Worm (Caenorhabditis elegans) whole organism, young adult: ENCODE data around the gene pqn-89.

Experiments
- F22D6.2 ChIP-seq: sonication (generic microtip); optimal IDR thresholded peaks from 2 replicates; lab custom pipeline; 2016; ENCODE audit warnings: mild to moderate bottlenecking, missing genetic modification characterization, missing compliant biosample characterization
- F23B12.7 ChIP-seq: sonication (generic microtip); optimal IDR thresholded peaks from 2 replicates; lab custom pipeline; 2017; ENCODE audit warnings: missing genetic modification characterization, mild to moderate bottlenecking, missing compliant biosample characterization, antibody characterized with exemption, moderate library complexity; ENCODE audit not compliant: insufficient read depth
- F49E8.2 ChIP-seq: sonication (generic microtip); optimal IDR thresholded peaks from 3 replicates; lab custom pipeline; 2017; ENCODE audit warnings: missing genetic modification characterization, mild to moderate bottlenecking, missing compliant biosample characterization, antibody characterized with exemption, moderate library complexity; ENCODE audit not compliant: insufficient read depth
- F57C9.4 ChIP-seq: sonication (generic microtip); optimal IDR thresholded peaks from 2 replicates; lab custom pipeline; 2017; ENCODE audit warnings: mild to moderate bottlenecking, missing genetic modification characterization, missing compliant biosample characterization
- K11D2.4 ChIP-seq: fragments of 200-800 bp; sonication (Bioruptor generic); IDR thresholded peaks from 2 replicates; pipeline ENCODE4 v1.3.6; 2022; ENCODE audit warnings: missing genetic modification reagents, missing genetic modification characterization, missing compliant biosample characterization
- K12H6.12 ChIP-seq: fragments of 200-800 bp; sonication (Bioruptor generic); optimal IDR thresholded peaks from 2 replicates; lab custom pipeline; 2018; ENCODE audit warnings: mild to moderate bottlenecking, missing genetic modification characterization, missing compliant biosample characterization
- T07F8.4 ChIP-seq: sonication (generic microtip); optimal IDR thresholded peaks from 2 replicates; lab custom pipeline; 2016; ENCODE audit warnings: mild to moderate bottlenecking, missing genetic modification characterization, moderate library complexity, missing compliant biosample characterization
- Y67H2A.10 ChIP-seq: fragments of 200-800 bp; sonication (Bioruptor generic); conservative IDR thresholded peaks from 2 replicates; pipeline ENCODE4 v1.3.6; 2022; ENCODE audit warnings: missing genetic modification reagents, missing genetic modification characterization, missing compliant biosample characterization
- ZK185.1 ChIP-seq: sonication (generic microtip); optimal IDR thresholded peaks from 2 replicates; lab custom pipeline; 2016; ENCODE audit warnings: mild to moderate bottlenecking, missing genetic modification characterization, missing compliant biosample characterization; ENCODE audit not compliant: poor library complexity, severe bottlenecking
- attf-5 ChIP-seq: fragments of 200-800 bp; sonication (Bioruptor generic); optimal IDR thresholded peaks from 2 replicates; lab custom pipeline; 2018; ENCODE audit warnings: mild to moderate bottlenecking, missing genetic modification characterization, missing compliant biosample characterization
- attf-6 ChIP-seq: fragments of 200-800 bp; sonication (Bioruptor generic); IDR thresholded peaks from 2 replicates; pipeline ENCODE4 v1.3.6; 2022; ENCODE audit warnings: missing genetic modification reagents, missing genetic modification characterization, missing compliant biosample characterization
- bed-1 ChIP-seq: fragments of 200-800 bp; sonication (Bioruptor generic); IDR thresholded peaks from 2 replicates; pipeline ENCODE4 v1.3.6; 2022; ENCODE audit warnings: missing genetic modification reagents, missing genetic modification characterization, missing compliant biosample characterization
- ccch-3 ChIP-seq: fragments of 200-800 bp; sonication (Bioruptor generic); optimal IDR thresholded peaks from 2 replicates; lab custom pipeline; 2018; ENCODE audit warnings: mild to moderate bottlenecking, missing genetic modification characterization, missing compliant biosample characterization
- cebp-2 ChIP-seq: fragments of 200-800 bp; sonication (Bioruptor generic); IDR thresholded peaks from 2 replicates; pipeline ENCODE4 v1.3.6; 2022; ENCODE audit warnings: missing genetic modification characterization, missing compliant biosample characterization
- ceh-27 ChIP-seq: fragments of 200-800 bp; sonication (Bioruptor generic); optimal IDR thresholded peaks from 2 replicates; lab custom pipeline; 2018; ENCODE audit warnings: mild to moderate bottlenecking, missing genetic modification characterization, moderate library complexity, missing compliant biosample characterization
- ceh-91 ChIP-seq: fragments of 200-800 bp; sonication (Bioruptor generic); IDR thresholded peaks from 2 replicates; pipeline ENCODE4 v1.3.6; 2022; ENCODE audit warnings: missing genetic modification reagents, missing genetic modification characterization, missing compliant biosample characterization
- die-1 ChIP-seq: sonication (generic microtip); optimal IDR thresholded peaks from 2 replicates; lab custom pipeline; 2016; ENCODE audit warnings: missing genotype, mild to moderate bottlenecking, missing genetic modification characterization, missing compliant biosample characterization
- dpff-1 ChIP-seq: sonication (generic microtip); optimal IDR thresholded peaks from 2 replicates; lab custom pipeline; 2017; ENCODE audit warnings: mild to moderate bottlenecking, missing genetic modification characterization, missing compliant biosample characterization
- fkh-3 ChIP-seq: sonication (generic microtip); optimal IDR thresholded peaks from 2 replicates; lab custom pipeline; 2016; ENCODE audit warnings: mild to moderate bottlenecking, missing genetic modification characterization, missing compliant biosample characterization
- gei-17 ChIP-seq: fragments of 200-800 bp; sonication (Bioruptor generic); optimal IDR thresholded peaks from 2 replicates; lab custom pipeline; 2018; ENCODE audit warnings: mild to moderate bottlenecking, missing genetic modification characterization, missing compliant biosample characterization
- hlh-12 ChIP-seq: sonication (generic microtip); optimal IDR thresholded peaks from 2 replicates; lab custom pipeline; 2016; ENCODE audit warnings: missing genetic modification characterization, missing compliant biosample characterization
- lin-26 ChIP-seq: fragments of 200-800 bp; sonication (Bioruptor generic); IDR thresholded peaks from 2 replicates; pipeline ENCODE4 v1.3.6; 2022; ENCODE audit warnings: missing genetic modification reagents, missing genetic modification characterization, missing compliant biosample characterization
- lin-35 ChIP-seq, 3 experiments: fragments of 150-350 bp in 2 of 3; sonication (generic microtip) in 1 of 3; optimal IDR thresholded peaks; 2 replicates each; lab custom pipeline; 2014 to 2018; ENCODE audit warnings: missing biosample characterization in 3 of 3, missing genetic modification characterization in 3 of 3, missing genetic modification reagents in 3 of 3
- lir-1 ChIP-seq: fragments of 200-800 bp; sonication (Bioruptor generic); conservative IDR thresholded peaks from 2 replicates; pipeline ENCODE4 v1.3.6; 2022; ENCODE audit warnings: missing genetic modification reagents, missing genetic modification characterization, missing compliant biosample characterization
- madf-8 ChIP-seq: fragments of 200-800 bp; sonication (Bioruptor generic); conservative IDR thresholded peaks from 2 replicates; pipeline ENCODE4 v1.3.6; 2022; ENCODE audit warnings: missing genetic modification reagents, missing genetic modification characterization, missing compliant biosample characterization
- mcd-1 ChIP-seq: fragments of 200-800 bp; sonication (Bioruptor generic); IDR thresholded peaks from 2 replicates; pipeline ENCODE4 v1.3.6; 2022; ENCODE audit warnings: missing genetic modification reagents, missing genetic modification characterization, missing compliant biosample characterization
- mel-28 ChIP-seq: sonication (generic microtip); optimal IDR thresholded peaks from 2 replicates; lab custom pipeline; 2016; ENCODE audit warnings: borderline replicate concordance, mild to moderate bottlenecking, missing genetic modification characterization, missing compliant biosample characterization
- mxl-1 ChIP-seq: sonication (generic microtip); optimal IDR thresholded peaks from 2 replicates; lab custom pipeline; 2016; ENCODE audit warnings: missing genetic modification characterization, missing compliant biosample characterization
- nfya-1 ChIP-seq: sonication (generic microtip); optimal IDR thresholded peaks from 2 replicates; lab custom pipeline; 2017; ENCODE audit warnings: antibody characterized with exemption, missing compliant biosample characterization, missing genetic modification characterization, borderline replicate concordance; ENCODE audit not compliant: insufficient read depth
- nhr-120 ChIP-seq: fragments of 200-800 bp; sonication (Bioruptor generic); IDR thresholded peaks from 2 replicates; pipeline ENCODE4 v1.3.6; 2022; ENCODE audit warnings: missing genetic modification characterization, missing compliant biosample characterization
- nhr-80 ChIP-seq: sonication (generic microtip); optimal IDR thresholded peaks from 2 replicates; lab custom pipeline; 2016; ENCODE audit warnings: missing genetic modification characterization, missing compliant biosample characterization
- pbrm-1 ChIP-seq: fragments of 200-800 bp; sonication (Bioruptor generic); IDR thresholded peaks from 2 replicates; pipeline ENCODE4 v1.3.6; 2022; ENCODE audit warnings: missing genetic modification reagents, missing genetic modification characterization, missing compliant biosample characterization
- pha-4 ChIP-seq: fragments of 150-350 bp; sonication (generic microtip); optimal IDR thresholded peaks from 2 replicates; lab custom pipeline; 2014; ENCODE audit warnings: missing biosample characterization, missing genetic modification reagents, missing genetic modification characterization
- rcor-1 ChIP-seq: fragments of 200-800 bp; sonication (Bioruptor generic); IDR thresholded peaks from 2 replicates; pipeline ENCODE4 v1.3.6; 2022; ENCODE audit warnings: missing genetic modification reagents, missing genetic modification characterization, missing compliant biosample characterization
- repo-1 ChIP-seq: sonication (generic microtip); optimal IDR thresholded peaks from 2 replicates; lab custom pipeline; 2017; ENCODE audit warnings: mild to moderate bottlenecking, missing genetic modification characterization, missing compliant biosample characterization
- sea-2 ChIP-seq: fragments of 200-800 bp; sonication (Bioruptor generic); IDR thresholded peaks from 2 replicates; pipeline ENCODE4 v1.3.6; 2022; ENCODE audit warnings: missing genetic modification characterization, missing compliant biosample characterization
- snpc-3.4 ChIP-seq: sonication (generic microtip); optimal IDR thresholded peaks from 2 replicates; lab custom pipeline; 2017; ENCODE audit warnings: missing genetic modification characterization, mild to moderate bottlenecking, missing compliant biosample characterization, antibody characterized with exemption, moderate library complexity, missing genotype, missing genetic modification reagents
- snpc-4 ChIP-seq, 5 experiments: fragments of 150-350 bp in 1 of 5; sonication (generic microtip) in 4 of 5; optimal IDR thresholded peaks; 2 replicates each; lab custom pipeline; 2014 to 2018; ENCODE audit warnings: missing genetic modification characterization in 5 of 5, missing biosample characterization in 3 of 5, antibody characterized with exemption in 2 of 5, mild to moderate bottlenecking in 2 of 5, missing compliant biosample characterization in 2 of 5, missing genotype in 2 of 5, moderate library complexity in 2 of 5, missing genetic modification reagents in 1 of 5
- sptf-2 ChIP-seq: fragments of 200-800 bp; sonication (Bioruptor generic); optimal IDR thresholded peaks from 2 replicates; lab custom pipeline; 2018; ENCODE audit warnings: mild to moderate bottlenecking, missing genetic modification characterization, missing compliant biosample characterization
- tbp1 ChIP-seq: fragments of 200-800 bp; sonication (Bioruptor generic); optimal IDR thresholded peaks from 2 replicates; lab custom pipeline; 2018; ENCODE audit warnings: mild to moderate bottlenecking, missing genetic modification characterization, missing compliant biosample characterization
- tbx-9 ChIP-seq: sonication (generic microtip); optimal IDR thresholded peaks from 2 replicates; lab custom pipeline; 2016; ENCODE audit warnings: borderline replicate concordance, missing genetic modification characterization, inconsistent platforms, missing compliant biosample characterization
- tlf-1 ChIP-seq: fragments of 200-800 bp; sonication (Bioruptor generic); optimal IDR thresholded peaks from 2 replicates; lab custom pipeline; 2018; ENCODE audit warnings: mild to moderate bottlenecking, missing genetic modification characterization, missing compliant biosample characterization
- zim-3 ChIP-seq: sonication (generic microtip); optimal IDR thresholded peaks from 2 replicates; lab custom pipeline; 2017; ENCODE audit warnings: mild to moderate bottlenecking, missing genetic modification characterization, moderate library complexity, missing compliant biosample characterization
- ztf-18 ChIP-seq: sonication (generic microtip); optimal IDR thresholded peaks from 2 replicates; lab custom pipeline; 2016; ENCODE audit warnings: missing genotype, mild to moderate bottlenecking, missing genetic modification characterization, missing compliant biosample characterization
- ztf-26 ChIP-seq: sonication (generic microtip); optimal IDR thresholded peaks from 2 replicates; lab custom pipeline; 2017; ENCODE audit warnings: missing genetic modification characterization, missing compliant biosample characterization
- ztf-28 ChIP-seq: fragments of 200-800 bp; sonication (Bioruptor generic); IDR thresholded peaks from 2 replicates; pipeline ENCODE4 v1.3.6; 2022; ENCODE audit warnings: missing genetic modification reagents, missing genetic modification characterization, missing compliant biosample characterization
- ztf-3 ChIP-seq: fragments of 200-800 bp; sonication (Bioruptor generic); optimal IDR thresholded peaks from 2 replicates; lab custom pipeline; 2018; ENCODE audit warnings: mild to moderate bottlenecking, missing genetic modification characterization, missing compliant biosample characterization
- ztf-6 ChIP-seq: fragments of 200-800 bp; sonication (Bioruptor generic); IDR thresholded peaks from 2 replicates; pipeline ENCODE4 v1.3.6; 2022; ENCODE audit warnings: missing genetic modification reagents, missing genetic modification characterization, missing compliant biosample characterization

The pqn-89 gene

DNA sequence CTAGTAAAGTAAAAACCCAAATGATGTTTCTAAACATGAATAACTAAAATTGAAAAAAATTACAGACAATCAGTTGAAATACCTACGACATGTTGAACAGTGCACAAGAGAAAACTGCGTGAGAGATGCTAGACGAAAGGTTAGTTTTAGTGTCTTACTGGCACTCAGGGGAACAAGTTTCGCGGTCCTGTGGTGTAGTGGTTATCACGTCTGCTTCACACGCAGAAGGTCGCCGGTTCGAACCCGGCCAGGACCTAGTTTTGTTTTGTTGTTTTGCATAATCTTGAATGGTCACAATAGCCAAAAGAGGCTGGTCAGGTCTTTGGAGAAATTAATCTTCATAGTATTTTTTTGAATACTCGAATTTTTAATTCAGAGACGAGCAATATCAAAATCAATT, 25.5 kb upstream of the pqn-89 start (continued):
- no peak for TF ChIP-seq nhr-120 (GFP tag; lab: Robert Waterston, UW)
- peak; percentile 82 for TF ChIP-seq snpc-4 (GFP tag; optimal IDR thresholded peaks at IDR 0.05; lab: Kevin White, UChicago)
- TF ChIP-seq snpc-4 (tag; optimal IDR thresholded peaks at IDR 0.05; lab: Kevin White, UChicago), result peak; percentile 29 to 95 (median 94)
- peak; percentile 35 for TF ChIP-seq nhr-80
- TF ChIP-seq madf-8 (GFP tag; lab: Robert Waterston, UW), result no peak
- TF ChIP-seq mxl-1 (tag; lab: Kevin White, UChicago), result peak; percentile 66
- peak; percentile 96 for TF ChIP-seq tbp1
- TF ChIP-seq bed-1 (GFP tag; lab: Robert Waterston, UW), result no peak
- peak; percentile 61 for TF ChIP-seq attf-5 (GFP tag; lab: Kevin White, UChicago)
- TF ChIP-seq sptf-2 (GFP tag; lab: Kevin White, UChicago), result no peak
- TF ChIP-seq ztf-26 (tag; lab: Kevin White, UChicago), result peak; percentile 57
- peak; percentile 60 for TF ChIP-seq ceh-27 (GFP tag; lab: Kevin White, UChicago)
- peak; percentile 37 for TF ChIP-seq K12H6.12 (tag; lab: Kevin White, UChicago)
- TF ChIP-seq mel-28, result no peak
- TF ChIP-seq F23B12.7 (tag; lab: Kevin White, UChicago), result peak; percentile 67
- peak; percentile 73 for TF ChIP-seq die-1 (tag; lab: Kevin White, UChicago)
- no peak for TF ChIP-seq tbx-9
- no peak for TF ChIP-seq ceh-91 (GFP tag; lab: Robert Waterston, UW)
- no peak for TF ChIP-seq cebp-2 (GFP tag; lab: Robert Waterston, UW)
- peak in 1 of 3 experiments; percentile 10 for TF ChIP-seq lin-35 (GFP tag; optimal IDR thresholded peaks at IDR 0.05; lab: Kevin White, UChicago)
- TF ChIP-seq pha-4 (tag; lab: Kevin White, UChicago), result no peak
- TF ChIP-seq tlf-1 (GFP tag; lab: Kevin White, UChicago), result peak; percentile 2
- TF ChIP-seq nfya-1 (tag; lab: Kevin White, UChicago), result no peak
- TF ChIP-seq T07F8.4 (tag; lab: Kevin White, UChicago), result peak; percentile 45
- TF ChIP-seq lin-26 (GFP tag; lab: Robert Waterston, UW), result peak; percentile 94
- peak; percentile 54 for TF ChIP-seq F49E8.2 (tag; lab: Kevin White, UChicago)
- TF ChIP-seq ztf-18 (tag; lab: Kevin White, UChicago), result peak; percentile 62
- no peak for TF ChIP-seq gei-17
- peak; percentile 62 for TF ChIP-seq mcd-1 (GFP tag; lab: Robert Waterston, UW)
- peak; percentile 26 for TF ChIP-seq hlh-12
- TF ChIP-seq pbrm-1 (GFP tag; lab: Robert Waterston, UW), result peak; percentile 74
- peak; percentile 85 for TF ChIP-seq ZK185.1 (tag; lab: Kevin White, UChicago)
- TF ChIP-seq F57C9.4 (tag; lab: Kevin White, UChicago), result no peak
- peak; percentile 43 for TF ChIP-seq repo-1 (tag; lab: Kevin White, UChicago)
- no peak for TF ChIP-seq ccch-3 (GFP tag; lab: Kevin White, UChicago)
- no peak for TF ChIP-seq sea-2 (GFP tag; lab: Robert Waterston, UW)
- no peak for TF ChIP-seq lir-1 (GFP tag; lab: Robert Waterston, UW)
- 0 out of 2 replicates have a peak, but pooled peaks have one; percentile 62 for TF ChIP-seq K11D2.4
- TF ChIP-seq F22D6.2, result no peak
- TF ChIP-seq ztf-28, result no peak; the same call in 1 of the 2 replicates
- no peak for TF ChIP-seq ztf-3 (GFP tag; lab: Kevin White, UChicago)
- peak; percentile 52 for TF ChIP-seq rcor-1 (GFP tag; lab: Robert Waterston, UW)
- peak; percentile 73 for TF ChIP-seq zim-3
- no peak; the same call in 1 of the 2 replicates for TF ChIP-seq ztf-6
- TF ChIP-seq Y67H2A.10 (GFP tag; lab: Robert Waterston, UW), result no peak; the same call in 1 of the 2 replicates
- TF ChIP-seq fkh-3 (tag; lab: Kevin White, UChicago), result no peak
- TF ChIP-seq snpc-3.4 (tag; lab: Kevin White, UChicago), result peak; percentile 68
- no peak for TF ChIP-seq dpff-1
- peak; percentile 80 for TF ChIP-seq attf-6 (GFP tag; lab: Robert Waterston, UW)
